Fruit fly (Drosophila melanogaster): ENCODE measurements around the gene CG34300.

dm6 chr3R:30326634-30327033 is 20.2 kb upstream of the CG34300 start:
- TF ChIP-seq CG32121 (GFP tag; IDR thresholded peaks at IDR 0.05) (no peak), EcR (GFP tag; optimal IDR thresholded peaks at IDR 0.05) (peak; percentile 27), CG8159 (tag; optimal IDR thresholded peaks at IDR 0.05) (peak; percentile 6), Pif1A (GFP tag; optimal IDR thresholded peaks at IDR 0.05) (peak; percentile 64), Pif1B (GFP tag; optimal IDR thresholded peaks at IDR 0.05) (peak; percentile 33), CG12605 (GFP tag; IDR thresholded peaks at IDR 0.05) (peak; percentile 86), CG17806 (tag; optimal IDR thresholded peaks at IDR 0.05) (peak; percentile 26), rn (GFP tag; IDR thresholded peaks at IDR 0.05) (no peak), CG34367 (tag; optimal IDR thresholded peaks at IDR 0.05) (peak; percentile 58), D1 (tag; optimal IDR thresholded peaks at IDR 0.05) (no peak), CG8301 (tag; optimal IDR thresholded peaks at IDR 0.05) (peak; percentile 30)
